Comparison of ENCODE assay signal across 6 worm cellular contexts in genomic region chrX:8811916-8812315, ce11.
TF ChIP-seq lines count a peak whose summit lies in the region.

Gene cnnm-2 (plus strand): TSS chrX:8812105.

TF ChIP-seq in whole organism, L1 larva, 84 proteins besides CTCF, POLR2A, EP300 and RAD21 (continues in another document):
- TF ChIP-seq egl-13 (tag; optimal IDR thresholded peaks at IDR 0.05; lab: Kevin White, UChicago): no peak
- TF ChIP-seq hpl-2 (GFP tag; optimal IDR thresholded peaks at IDR 0.05; lab: Kevin White, UChicago): no peak
- no peak for TF ChIP-seq dpl-1 (GFP tag; optimal IDR thresholded peaks at IDR 0.05; lab: Kevin White, UChicago)
- TF ChIP-seq rnt-1 (tag; optimal IDR thresholded peaks at IDR 0.05; lab: Kevin White, UChicago): no peak
- no peak for TF ChIP-seq hlh-17 (GFP tag; optimal IDR thresholded peaks at IDR 0.05; lab: Kevin White, UChicago; ENCODE audit: borderline replicate concordance)
- TF ChIP-seq ceh-90 (tag; optimal IDR thresholded peaks at IDR 0.05; lab: Kevin White, UChicago): no peak
- TF ChIP-seq lin-35 (GFP tag; optimal IDR thresholded peaks at IDR 0.05; lab: Kevin White, UChicago): peak in 1 of 2 experiments; percentile 30
- TF ChIP-seq nhr-11 (tag; optimal IDR thresholded peaks at IDR 0.05; lab: Kevin White, UChicago): no peak
- TF ChIP-seq elt-2 (tag; optimal IDR thresholded peaks at IDR 0.05; lab: Kevin White, UChicago): peak; percentile 65
- TF ChIP-seq unc-86 (tag; optimal IDR thresholded peaks at IDR 0.05; lab: Kevin White, UChicago): no peak
- TF ChIP-seq F16B12.6 (tag; optimal IDR thresholded peaks at IDR 0.05; lab: Kevin White, UChicago): no peak
- TF ChIP-seq mdl-1 (tag; optimal IDR thresholded peaks at IDR 0.05; lab: Kevin White, UChicago): no peak
- no peak for TF ChIP-seq C04F5.9 (tag; optimal IDR thresholded peaks at IDR 0.05; lab: Kevin White, UChicago)
- TF ChIP-seq ets-5 (GFP tag; IDR thresholded peaks at IDR 0.05; lab: Robert Waterston, UW): no peak
- peak; percentile 14 for TF ChIP-seq pqm-1 (tag; optimal IDR thresholded peaks at IDR 0.05; lab: Kevin White, UChicago)

TF ChIP-seq in whole organism, L2 larva, 48 proteins besides CTCF, POLR2A, EP300 and RAD21:
- TF ChIP-seq F13H6.1 (tag; optimal IDR thresholded peaks at IDR 0.05; lab: Kevin White, UChicago): no peak
- TF ChIP-seq crh-2 (tag; optimal IDR thresholded peaks at IDR 0.05; lab: Kevin White, UChicago): peak; percentile 53
- TF ChIP-seq unc-62 (GFP tag; optimal IDR thresholded peaks at IDR 0.05; lab: Kevin White, UChicago): no peak
- TF ChIP-seq alr-1 (tag; optimal IDR thresholded peaks at IDR 0.05; lab: Kevin White, UChicago): no peak
- no peak for TF ChIP-seq lin-13 (GFP tag; optimal IDR thresholded peaks at IDR 0.05; lab: Kevin White, UChicago)
- peak; percentile 82 for TF ChIP-seq fos-1 (tag; optimal IDR thresholded peaks at IDR 0.05; lab: Kevin White, UChicago)
- no peak for TF ChIP-seq nhr-10 (tag; optimal IDR thresholded peaks at IDR 0.05; lab: Kevin White, UChicago)
- TF ChIP-seq ZK546.5 (tag; optimal IDR thresholded peaks at IDR 0.05; lab: Kevin White, UChicago): no peak
TF ChIP-seq in whole organism, L2 larva: peak in this region for 2.

TF ChIP-seq in whole organism, L3 larva, 47 proteins besides CTCF, POLR2A, EP300 and RAD21:
- TF ChIP-seq pqm-1 (tag; optimal IDR thresholded peaks at IDR 0.05; lab: Kevin White, UChicago): peak; percentile 63
- no peak for TF ChIP-seq daf-12 (tag; optimal IDR thresholded peaks at IDR 0.05; lab: Kevin White, UChicago)
- peak; percentile 15 for TF ChIP-seq pha-4 (tag; optimal IDR thresholded peaks at IDR 0.05; lab: Kevin White, UChicago)
- TF ChIP-seq elt-2 (tag; optimal IDR thresholded peaks at IDR 0.05; lab: Kevin White, UChicago): peak; percentile 89
- no peak for TF ChIP-seq unc-62 (GFP tag; optimal IDR thresholded peaks at IDR 0.05; lab: Kevin White, UChicago)
- no peak for TF ChIP-seq ceh-82 (tag; optimal IDR thresholded peaks at IDR 0.05; lab: Kevin White, UChicago)
- TF ChIP-seq ZK546.5 (tag; optimal IDR thresholded peaks at IDR 0.05; lab: Kevin White, UChicago): no peak
TF ChIP-seq in whole organism, L3 larva: peak in this region for 3.

TF ChIP-seq in whole organism, L4 larva, 104 proteins besides CTCF, POLR2A, EP300 and RAD21:
- TF ChIP-seq daf-16 (GFP tag; optimal IDR thresholded peaks at IDR 0.05; lab: Kevin White, UChicago) (no peak), daf-16 (tag; optimal IDR thresholded peaks at IDR 0.05; lab: Kevin White, UChicago) (peak; percentile 82), nhr-102 (tag; optimal IDR thresholded peaks at IDR 0.05; lab: Kevin White, UChicago) (no peak), hlh-11 (tag; optimal IDR thresholded peaks at IDR 0.05; lab: Kevin White, UChicago) (peak; percentile 68), mes-2 (tag; optimal IDR thresholded peaks at IDR 0.05; lab: Kevin White, UChicago; ENCODE audit: poor library complexity, severe bottlenecking) (peak; percentile 33), tra-1 (GFP tag; IDR thresholded peaks at IDR 0.05; lab: Robert Waterston, UW) (peak; percentile 68; the same call in 1 of the 2 replicates), nhr-28 (tag; optimal IDR thresholded peaks at IDR 0.05; lab: Kevin White, UChicago) (peak; percentile 70), dve-1 (tag; optimal IDR thresholded peaks at IDR 0.05; lab: Kevin White, UChicago; ENCODE audit: insufficient read depth) (peak; percentile 78), hlh-30 (tag; optimal IDR thresholded peaks at IDR 0.05; lab: Kevin White, UChicago; ENCODE audit: insufficient read depth) (peak; percentile 15), dmd-6 (GFP tag; IDR thresholded peaks at IDR 0.05; lab: Robert Waterston, UW) (peak; percentile 75), mep-1 (tag; optimal IDR thresholded peaks at IDR 0.05; lab: Kevin White, UChicago) (no peak), pqm-1 (tag; optimal IDR thresholded peaks at IDR 0.05; lab: Kevin White, UChicago) (peak; percentile 90), php-3 (GFP tag; IDR thresholded peaks at IDR 0.05; lab: Robert Waterston, UW) (peak; percentile 69; the same call in 1 of the 2 replicates), ceh-28 (tag; optimal IDR thresholded peaks at IDR 0.05; lab: Kevin White, UChicago) (no peak), ceh-20 (GFP tag; IDR thresholded peaks at IDR 0.05; lab: Robert Waterston, UW) (no peak), madf-9 (GFP tag; conservative IDR thresholded peaks at IDR 0.05; lab: Robert Waterston, UW) (no peak), Y48G9A.11 (GFP tag; IDR thresholded peaks at IDR 0.05; lab: Robert Waterston, UW) (no peak), nhr-76 (tag; optimal IDR thresholded peaks at IDR 0.05; lab: Kevin White, UChicago) (no peak), F10B5.3 (tag; optimal IDR thresholded peaks at IDR 0.05; lab: Kevin White, UChicago) (no peak), ceh-62 (tag; optimal IDR thresholded peaks at IDR 0.05; lab: Kevin White, UChicago) (no peak), nhr-48 (tag; optimal IDR thresholded peaks at IDR 0.05; lab: Kevin White, UChicago) (peak; percentile 44)
TF ChIP-seq in whole organism, L4 larva: peak in this region for 11.

TF ChIP-seq in whole organism, late embryonic, 69 proteins besides CTCF, POLR2A, EP300 and RAD21:
- TF ChIP-seq dve-1 (tag; optimal IDR thresholded peaks at IDR 0.05; lab: Kevin White, UChicago) (no peak), elt-2 (tag; optimal IDR thresholded peaks at IDR 0.05; lab: Kevin White, UChicago) (peak; percentile 86)

TF ChIP-seq in whole organism, young adult, 124 proteins besides CTCF, POLR2A, EP300 and RAD21:
- TF ChIP-seq let-607 (tag; optimal IDR thresholded peaks at IDR 0.05; lab: Kevin White, UChicago) (peak in 1 of 2 experiments; percentile 17), madf-10 (tag; optimal IDR thresholded peaks at IDR 0.05; lab: Kevin White, UChicago) (no peak), nhr-80 (tag; optimal IDR thresholded peaks at IDR 0.05; lab: Kevin White, UChicago) (peak; percentile 84), cebp-1 (GFP tag; IDR thresholded peaks at IDR 0.05; lab: Robert Waterston, UW) (no peak), cebp-1 (tag; optimal IDR thresholded peaks at IDR 0.05; lab: Kevin White, UChicago) (peak; percentile 16)
